Worm (Caenorhabditis elegans) whole organism, late embryonic: Measurements from ENCODE around the gene K12H6.6.

ENCODE experiments used
- C08G9.2 ChIP-seq: sonication (generic microtip); optimal IDR thresholded peaks from 2 replicates; lab custom pipeline; 2016; ENCODE audit warnings: mild to moderate bottlenecking, missing genetic modification characterization, moderate library complexity, missing compliant biosample characterization
- F13H6.1 ChIP-seq: sonication (generic microtip); optimal IDR thresholded peaks from 2 replicates; lab custom pipeline; 2016; ENCODE audit warnings: missing genetic modification characterization, missing compliant biosample characterization
- K02D7.2 ChIP-seq: sonication (generic microtip); optimal IDR thresholded peaks from 2 replicates; lab custom pipeline; 2017; ENCODE audit warnings: mild to moderate bottlenecking, missing genetic modification characterization, missing compliant biosample characterization
- ama-1 ChIP-seq: fragments of 150-350 bp; optimal IDR thresholded peaks from 2 replicates; lab custom pipeline; 2014
- ceh-18 ChIP-seq: sonication (generic microtip); optimal IDR thresholded peaks from 2 replicates; lab custom pipeline; 2016; ENCODE audit warnings: missing genetic modification characterization, missing compliant biosample characterization
- ceh-2 ChIP-seq: sonication (generic microtip); optimal IDR thresholded peaks from 2 replicates; lab custom pipeline; 2016; ENCODE audit warnings: missing genotype, missing genetic modification characterization, missing compliant biosample characterization
- ceh-22 ChIP-seq: sonication (generic microtip); optimal IDR thresholded peaks from 2 replicates; lab custom pipeline; 2017; ENCODE audit warnings: missing biosample characterization, missing genetic modification characterization
- ceh-34 ChIP-seq: sonication (generic microtip); optimal IDR thresholded peaks from 2 replicates; lab custom pipeline; 2016; ENCODE audit warnings: mild to moderate bottlenecking, missing genetic modification characterization, missing compliant biosample characterization
- ceh-45 ChIP-seq: fragments of 200-800 bp; sonication (Bioruptor generic); IDR thresholded peaks from 2 replicates; pipeline ENCODE4 v1.3.6; 2022; ENCODE audit warnings: missing genetic modification reagents, missing genetic modification characterization, missing compliant biosample characterization
- ceh-6 ChIP-seq: fragments of 200-800 bp; sonication (Bioruptor generic); optimal IDR thresholded peaks from 2 replicates; lab custom pipeline; 2018; ENCODE audit warnings: mild to moderate bottlenecking, missing genetic modification characterization, missing compliant biosample characterization
- ceh-9 ChIP-seq: sonication (generic microtip); optimal IDR thresholded peaks from 2 replicates; lab custom pipeline; 2016; ENCODE audit warnings: mild to moderate bottlenecking, missing genetic modification characterization, inconsistent platforms, missing compliant biosample characterization
- che-1 ChIP-seq: sonication (generic microtip); optimal IDR thresholded peaks from 2 replicates; lab custom pipeline; 2016; ENCODE audit warnings: mild to moderate bottlenecking, missing genetic modification characterization, missing compliant biosample characterization
- dmd-4 ChIP-seq: sonication (generic microtip); optimal IDR thresholded peaks from 2 replicates; lab custom pipeline; 2016; ENCODE audit warnings: borderline replicate concordance, missing genetic modification characterization, missing compliant biosample characterization
- dve-1 ChIP-seq: sonication (generic microtip); optimal IDR thresholded peaks from 2 replicates; lab custom pipeline; 2017; ENCODE audit warnings: antibody characterized with exemption, mild to moderate bottlenecking, missing genetic modification characterization, missing compliant biosample characterization
- elt-2 ChIP-seq: sonication (generic microtip); optimal IDR thresholded peaks from 2 replicates; lab custom pipeline; 2016; ENCODE audit warnings: missing genetic modification reagents, missing genetic modification characterization, missing compliant biosample characterization
- elt-4 ChIP-seq: sonication (generic microtip); optimal IDR thresholded peaks from 2 replicates; lab custom pipeline; 2016; ENCODE audit warnings: missing genetic modification characterization, missing compliant biosample characterization
- hlh-30 ChIP-seq: sonication (generic microtip); optimal IDR thresholded peaks from 2 replicates; lab custom pipeline; 2017; ENCODE audit warnings: antibody characterized with exemption, missing genetic modification characterization, missing compliant biosample characterization; ENCODE audit not compliant: insufficient read depth
- hlh-8 ChIP-seq: sonication (generic microtip); optimal IDR thresholded peaks from 2 replicates; lab custom pipeline; 2016; ENCODE audit warnings: missing genotype, missing genetic modification characterization, missing compliant biosample characterization
- mec-3 ChIP-seq: sonication (generic microtip); optimal IDR thresholded peaks from 2 replicates; lab custom pipeline; 2016; ENCODE audit warnings: borderline replicate concordance, missing genetic modification characterization, missing compliant biosample characterization
- nhr-232 ChIP-seq: sonication (generic microtip); optimal IDR thresholded peaks from 2 replicates; lab custom pipeline; 2016; ENCODE audit warnings: missing genetic modification characterization, missing compliant biosample characterization
- npax-4 ChIP-seq: sonication (generic microtip); optimal IDR thresholded peaks from 2 replicates; lab custom pipeline; 2016; ENCODE audit warnings: missing genetic modification characterization, missing compliant biosample characterization
- odd-2 ChIP-seq: sonication (generic microtip); optimal IDR thresholded peaks from 2 replicates; lab custom pipeline; 2017; ENCODE audit warnings: antibody characterized with exemption, mild to moderate bottlenecking, missing genetic modification characterization, missing compliant biosample characterization
- pha-4 ChIP-seq: fragments of 150-350 bp; optimal IDR thresholded peaks from 2 replicates; lab custom pipeline; 2018; ENCODE audit warnings: missing biosample characterization, missing genetic modification reagents, missing genetic modification characterization
- pqm-1 ChIP-seq: sonication (generic microtip); optimal IDR thresholded peaks from 2 replicates; lab custom pipeline; 2016; ENCODE audit warnings: missing genetic modification characterization, missing compliant biosample characterization
- pros-1 ChIP-seq: fragments of 150-350 bp; optimal IDR thresholded peaks from 2 replicates; lab custom pipeline; 2014; ENCODE audit warnings: missing biosample characterization, missing genetic modification reagents, missing genetic modification characterization
- ref-2 ChIP-seq: sonication (generic microtip); optimal IDR thresholded peaks from 2 replicates; lab custom pipeline; 2016; ENCODE audit warnings: missing genetic modification characterization, missing compliant biosample characterization
- syd-9 ChIP-seq: sonication (generic microtip); optimal IDR thresholded peaks from 2 replicates; lab custom pipeline; 2016; ENCODE audit warnings: mild to moderate bottlenecking, missing genetic modification characterization, moderate library complexity, missing compliant biosample characterization
- tbx-2 ChIP-seq: sonication (generic microtip); optimal IDR thresholded peaks from 2 replicates; lab custom pipeline; 2016; ENCODE audit warnings: missing genetic modification characterization, missing compliant biosample characterization
- tbx-7 ChIP-seq: sonication (generic microtip); optimal IDR thresholded peaks from 2 replicates; lab custom pipeline; 2016; ENCODE audit warnings: missing genotype, missing genetic modification characterization, missing compliant biosample characterization
- ttx-3 ChIP-seq: sonication (generic microtip); optimal IDR thresholded peaks from 2 replicates; lab custom pipeline; 2016; ENCODE audit warnings: missing genetic modification reagents, missing genetic modification characterization, missing compliant biosample characterization
- unc-42 ChIP-seq: sonication (generic microtip); optimal IDR thresholded peaks from 2 replicates; lab custom pipeline; 2016; ENCODE audit warnings: missing genotype, missing genetic modification characterization, missing compliant biosample characterization
- unc-55 ChIP-seq: sonication (generic microtip); optimal IDR thresholded peaks from 2 replicates; lab custom pipeline; 2017; ENCODE audit warnings: missing biosample characterization, missing genetic modification reagents, missing genetic modification characterization

K12H6.6 gene

ce11 chrII:2815444-2815843, 15.6 kb downstream of the K12H6.6 start, which contains the start of gene K12H6.2:
TSS of gene K12H6.2 (minus strand) at chrII:2815544.
- TF ChIP-seq che-1 (no peak), ttx-3 (tag; lab: Kevin White, UChicago) (no peak), ceh-18 (tag; lab: Kevin White, UChicago) (no peak)

- TF ChIP-seq F13H6.1 (tag; lab: Kevin White, UChicago) (no peak), ref-2 (no peak), ceh-45 (GFP tag; lab: Robert Waterston, UW) (no peak), pqm-1 (no peak), mec-3 (tag; lab: Kevin White, UChicago) (no peak), elt-2 (tag; lab: Kevin White, UChicago) (no peak), elt-4 (tag; lab: Kevin White, UChicago) (no peak), odd-2 (tag; lab: Kevin White, UChicago) (no peak), che-1 (no peak), unc-55 (GFP tag; lab: Kevin White, UChicago) (no peak)
Measured at ce11 chrII:2815017-2815416, 16.0 kb downstream of the K12H6.6 start.

- TF ChIP-seq K02D7.2 (no peak), pqm-1 (no peak), pros-1 (no peak), ceh-22 (tag; lab: Kevin White, UChicago) (no peak), unc-55 (GFP tag; lab: Kevin White, UChicago) (peak; percentile 29), tbx-2 (tag; lab: Kevin White, UChicago) (peak; percentile 15), syd-9 (tag; lab: Kevin White, UChicago) (no peak), hlh-30 (tag; lab: Kevin White, UChicago) (peak; percentile 77)
Measured at ce11 chrII:2807674-2808206, 23.3 kb downstream of the K12H6.6 start, which contains the start of gene K12H6.12. TSS of gene K12H6.12 (plus strand) at chrII:2808156.

ce11 chrII:2805566-2805965, 25.5 kb downstream of the K12H6.6 start:
- TF ChIP-seq elt-2 (tag; lab: Kevin White, UChicago) (peak; percentile 37), dve-1 (tag; lab: Kevin White, UChicago) (no peak), dmd-4 (tag; lab: Kevin White, UChicago) (no peak)

DNA sequence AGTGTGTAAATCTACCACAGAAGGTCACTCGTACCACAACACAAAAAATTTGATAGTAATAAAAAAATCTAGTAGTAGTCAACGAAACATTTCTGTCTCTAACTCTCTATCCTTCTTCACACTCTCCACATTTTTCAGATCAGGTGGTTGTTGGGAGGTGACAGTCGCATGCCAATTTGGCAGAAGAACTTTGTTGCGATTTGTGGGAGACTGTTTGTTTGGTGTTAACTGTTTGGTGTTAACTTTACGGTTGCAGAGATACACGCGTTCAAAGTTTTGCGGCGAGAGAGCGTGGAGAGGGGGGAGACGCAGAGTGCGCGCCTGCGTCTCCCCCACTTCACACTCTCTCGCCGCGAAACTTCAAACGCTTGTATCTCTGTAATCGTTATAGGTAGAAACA, 26.1 kb downstream of the K12H6.6 start:
- no peak for TF ChIP-seq ceh-34 (tag; lab: Kevin White, UChicago)
- no peak for TF ChIP-seq ceh-9 (tag; lab: Kevin White, UChicago)
- TF ChIP-seq nhr-232 (tag; lab: Kevin White, UChicago), result no peak
- no peak for TF ChIP-seq ceh-6 (GFP tag; lab: Kevin White, UChicago)
- no peak for TF ChIP-seq unc-42 (tag; lab: Kevin White, UChicago)
- no peak for TF ChIP-seq ama-1 (lab: Kevin White, UChicago)
- TF ChIP-seq dve-1 (tag; lab: Kevin White, UChicago), result no peak
- no peak for TF ChIP-seq pha-4 (tag; lab: Kevin White, UChicago)
- no peak for TF ChIP-seq elt-4 (tag; lab: Kevin White, UChicago)
- TF ChIP-seq ceh-2 (tag; lab: Kevin White, UChicago), result no peak
- no peak for TF ChIP-seq mec-3 (tag; lab: Kevin White, UChicago)
- TF ChIP-seq npax-4 (tag; lab: Kevin White, UChicago), result no peak
- no peak for TF ChIP-seq unc-55 (GFP tag; lab: Kevin White, UChicago)
- TF ChIP-seq tbx-7 (tag; lab: Kevin White, UChicago), result no peak
- TF ChIP-seq C08G9.2 (tag; lab: Kevin White, UChicago), result no peak
- TF ChIP-seq, all 69 proteins: peak for 0

DNA sequence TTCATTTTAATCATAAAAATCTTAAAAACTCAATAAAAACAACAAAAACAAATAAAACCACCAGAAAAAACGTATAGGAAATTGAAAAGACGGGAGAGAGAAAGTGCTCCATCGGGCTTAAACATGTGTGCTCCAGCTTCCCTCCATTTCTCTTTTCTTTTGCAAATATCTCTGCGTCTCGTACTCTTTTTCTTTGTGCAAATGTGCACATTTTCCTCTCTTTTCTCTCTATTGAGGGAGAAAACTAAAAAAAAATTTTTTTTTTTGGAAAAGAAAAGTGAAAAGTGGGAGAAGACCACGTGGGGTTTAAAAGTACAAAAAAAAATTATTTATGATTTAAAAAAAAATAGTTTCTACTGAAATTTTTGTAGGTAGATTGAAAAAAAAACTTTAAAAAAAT, 26.8 kb downstream of the K12H6.6 start:
- no peak for TF ChIP-seq pros-1
- peak; percentile 69 for TF ChIP-seq hlh-8
